Worm (Caenorhabditis elegans): ENCODE data around the gene fbxa-94.

The fbxa-94 gene

DNA sequence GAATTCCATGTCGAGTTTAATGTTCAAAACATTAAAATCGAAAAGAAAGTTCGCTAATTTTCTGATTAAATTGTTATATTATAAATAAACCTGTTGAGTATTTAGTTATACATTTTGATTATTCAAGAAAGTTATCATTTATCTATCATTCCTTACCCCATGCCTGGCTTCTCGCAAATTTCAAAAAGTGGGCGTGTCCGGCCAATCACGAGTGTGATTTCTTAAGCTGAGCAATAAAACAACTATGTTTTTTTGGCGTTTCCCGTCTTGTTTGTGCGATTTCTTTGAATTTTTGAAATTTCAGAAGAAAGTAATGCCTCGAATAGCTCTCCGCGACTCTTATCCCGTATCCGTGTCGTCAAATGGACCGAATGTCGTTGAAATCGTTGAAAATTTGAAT lies at the start of gene fbxa-94:
Gene fbxa-94, plus strand, starts transcription at position 301 of the 400 bp plus-strand sequence.
- TF ChIP-seq W03F9.2 (tag; optimal IDR thresholded peaks at IDR 0.05) = no peak
- TF ChIP-seq dao-5 (tag; optimal IDR thresholded peaks at IDR 0.05) = no peak
- TF ChIP-seq him-1 (tag; optimal IDR thresholded peaks at IDR 0.05) = no peak

DNA sequence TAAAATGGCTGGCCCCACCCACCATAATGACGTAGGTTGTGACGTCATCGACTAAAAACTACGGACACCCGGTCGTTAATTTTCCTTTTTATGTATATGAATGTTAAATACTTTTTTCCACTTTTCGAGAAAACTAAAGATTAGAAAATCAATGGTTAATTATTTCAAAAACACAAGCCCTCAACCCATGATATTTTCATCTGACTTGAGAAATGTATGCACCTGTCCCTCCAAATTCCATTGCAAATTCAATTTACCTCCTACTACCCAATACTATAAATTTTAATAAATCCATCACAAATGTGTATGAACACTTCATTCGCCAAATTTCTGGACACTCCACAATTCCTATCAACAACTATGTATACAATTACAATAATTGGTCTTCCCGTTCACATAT lies 43.6 kb upstream of the fbxa-94 start, which contains the start of gene srh-276:
Gene srh-276, plus strand, starts transcription at position 301 of the 400 bp plus-strand sequence.
- TF ChIP-seq him-1 (tag; optimal IDR thresholded peaks at IDR 0.05) = no peak
- no peak for TF ChIP-seq W03F9.2 (tag; optimal IDR thresholded peaks at IDR 0.05)
- no peak for TF ChIP-seq dao-5 (tag; optimal IDR thresholded peaks at IDR 0.05)

- no peak for TF ChIP-seq W03F9.2 (tag; optimal IDR thresholded peaks at IDR 0.05)
- no peak for TF ChIP-seq dao-5 (tag; optimal IDR thresholded peaks at IDR 0.05)
- no peak for TF ChIP-seq him-1 (tag; optimal IDR thresholded peaks at IDR 0.05)
Measured at ce11 chrV:15533096-15533495, 39.6 kb upstream of the fbxa-94 start, which contains the start of gene F21A3.11. Gene F21A3.11 (minus strand): TSS chrV:15533212.

ce11 chrV:15533864-15534263 lies 38.8 kb upstream of the fbxa-94 start, which contains the start of gene F21A3.2:
Gene F21A3.2 (minus strand): TSS chrV:15533964.
- no peak for TF ChIP-seq him-1 (tag; optimal IDR thresholded peaks at IDR 0.05)
- no peak for TF ChIP-seq dao-5 (tag; optimal IDR thresholded peaks at IDR 0.05)
- TF ChIP-seq W03F9.2 (tag; optimal IDR thresholded peaks at IDR 0.05) = no peak

ce11 chrV:15536320-15536719 lies 36.4 kb upstream of the fbxa-94 start, which contains the start of gene F21A3.4:
Gene F21A3.4 (plus strand): TSS chrV:15536620.
- TF ChIP-seq him-1 (tag; optimal IDR thresholded peaks at IDR 0.05) (no peak), dao-5 (tag; optimal IDR thresholded peaks at IDR 0.05) (no peak), W03F9.2 (tag; optimal IDR thresholded peaks at IDR 0.05) (no peak)

DNA sequence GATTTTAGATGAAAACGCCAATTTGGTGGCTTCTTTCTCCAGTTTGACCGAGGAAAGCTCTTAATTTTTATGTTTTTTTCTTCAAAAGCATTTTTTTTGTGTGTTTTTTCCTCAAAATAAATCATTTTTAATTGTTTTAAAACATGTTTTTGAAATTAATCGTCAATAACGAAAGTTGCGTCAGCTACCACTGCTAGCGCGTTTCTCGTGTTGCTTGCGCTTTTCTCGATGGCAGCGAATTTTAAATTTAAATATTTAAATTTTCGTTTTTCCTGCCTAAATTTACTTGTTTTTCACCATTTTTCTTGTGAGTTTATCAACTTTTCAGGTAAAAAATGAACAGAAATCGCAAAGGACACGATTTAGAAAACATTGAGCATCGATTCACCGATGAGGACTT lies 34.8 kb upstream of the fbxa-94 start, which contains the start of gene prde-1:
Gene prde-1, plus strand, starts transcription at position 322 of the 400 bp plus-strand sequence.
- TF ChIP-seq dao-5 (tag; optimal IDR thresholded peaks at IDR 0.05) (no peak), W03F9.2 (tag; optimal IDR thresholded peaks at IDR 0.05) (no peak), him-1 (tag; optimal IDR thresholded peaks at IDR 0.05) (no peak)

DNA sequence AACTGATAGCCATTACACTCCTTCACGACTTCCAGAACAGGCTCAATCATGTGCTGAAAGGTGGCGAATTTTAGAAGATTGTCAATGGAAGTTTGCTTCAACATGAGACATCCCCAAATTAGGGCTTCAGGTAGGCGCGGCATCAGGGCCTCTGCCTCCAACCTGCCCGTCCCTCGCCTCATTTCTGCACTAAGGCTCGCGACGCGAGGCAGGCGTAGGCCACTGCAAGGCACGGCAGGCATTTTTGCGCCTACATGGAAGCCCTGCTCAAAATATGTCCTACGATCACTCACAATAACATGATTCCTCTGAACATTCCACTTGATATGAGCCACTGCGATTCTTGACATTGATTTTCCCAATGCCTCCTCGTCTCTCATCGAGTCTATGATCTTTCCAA lies 29.5 kb upstream of the fbxa-94 start:
- TF ChIP-seq him-1 (tag; optimal IDR thresholded peaks at IDR 0.05) (no peak), W03F9.2 (tag; optimal IDR thresholded peaks at IDR 0.05) (no peak), dao-5 (tag; optimal IDR thresholded peaks at IDR 0.05) (no peak)

- TF ChIP-seq dao-5 (tag; optimal IDR thresholded peaks at IDR 0.05) = no peak
- TF ChIP-seq him-1 (tag; optimal IDR thresholded peaks at IDR 0.05) = no peak
- TF ChIP-seq W03F9.2 (tag; optimal IDR thresholded peaks at IDR 0.05) = no peak
Measured at ce11 chrV:15544898-15545297, 27.8 kb upstream of the fbxa-94 start, which contains the start of gene glb-14. Gene glb-14 (minus strand): TSS chrV:15544994.

DNA sequence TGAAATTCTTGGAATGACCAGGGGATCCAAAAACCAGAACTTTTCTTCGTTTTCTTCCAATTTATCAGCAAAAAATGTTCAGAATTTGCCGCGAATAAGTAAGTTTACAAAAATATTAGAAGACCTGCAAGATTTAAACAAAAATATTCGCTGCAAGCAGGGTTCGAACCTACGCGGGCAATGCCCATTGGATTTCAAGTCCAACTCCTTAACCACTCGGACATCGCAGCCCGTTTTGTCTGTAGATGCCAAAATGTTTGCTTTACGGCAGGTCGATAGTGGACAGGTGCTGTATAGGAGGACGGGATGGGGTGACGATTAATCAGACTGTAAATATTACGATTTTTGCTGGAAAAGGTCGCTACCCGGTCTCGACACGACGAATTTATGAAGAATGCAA lies 25.0 kb upstream of the fbxa-94 start:
- TF ChIP-seq dao-5 (tag; optimal IDR thresholded peaks at IDR 0.05) = no peak
- no peak for TF ChIP-seq W03F9.2 (tag; optimal IDR thresholded peaks at IDR 0.05)
- no peak for TF ChIP-seq him-1 (tag; optimal IDR thresholded peaks at IDR 0.05)

DNA sequence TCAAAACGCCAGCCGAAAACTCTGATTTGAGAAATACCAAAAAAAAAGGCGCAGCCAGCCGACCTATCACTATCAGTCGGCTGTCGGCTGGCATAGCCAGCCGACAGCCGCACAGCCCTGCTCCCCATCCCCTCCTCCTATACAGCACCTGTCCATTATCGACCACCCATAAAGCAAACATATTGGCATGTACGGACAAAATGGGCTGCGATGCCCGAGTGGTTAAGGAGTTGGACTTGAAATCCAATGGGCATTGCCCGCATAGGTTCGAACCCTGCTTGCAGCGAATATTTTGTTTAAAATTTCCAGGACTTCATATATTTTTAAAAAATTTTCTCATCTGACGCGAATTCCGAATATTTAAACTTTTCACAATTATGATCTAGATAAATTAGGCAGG lies 22.3 kb upstream of the fbxa-94 start:
- TF ChIP-seq dao-5 (tag; optimal IDR thresholded peaks at IDR 0.05) (no peak), W03F9.2 (tag; optimal IDR thresholded peaks at IDR 0.05) (no peak), him-1 (tag; optimal IDR thresholded peaks at IDR 0.05) (no peak)

DNA sequence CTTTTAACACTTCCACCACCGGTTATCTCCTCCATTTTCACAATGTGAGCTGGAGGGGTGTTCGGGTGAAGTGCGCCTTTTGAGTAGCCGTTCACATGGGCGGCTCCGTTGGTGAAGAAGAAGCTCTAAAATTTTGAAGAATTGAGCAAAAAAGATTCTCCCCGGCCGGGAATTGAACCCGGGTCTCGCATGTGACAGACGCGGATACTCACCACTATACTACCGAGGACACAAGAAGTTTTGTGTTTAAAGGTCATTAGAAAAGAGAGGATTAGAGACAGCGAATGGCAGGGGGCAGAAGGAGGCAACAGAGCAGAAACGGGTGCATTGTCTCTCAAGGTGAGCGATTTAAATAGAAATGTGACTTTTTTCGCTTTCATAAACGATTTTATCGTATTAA lies 21.1 kb upstream of the fbxa-94 start:
- TF ChIP-seq W03F9.2 (tag; optimal IDR thresholded peaks at IDR 0.05) (no peak), dao-5 (tag; optimal IDR thresholded peaks at IDR 0.05) (no peak), him-1 (tag; optimal IDR thresholded peaks at IDR 0.05) (peak; percentile 37)

ce11 chrV:15553869-15554268 lies 18.8 kb upstream of the fbxa-94 start:
- TF ChIP-seq W03F9.2 (tag; optimal IDR thresholded peaks at IDR 0.05) = no peak
- no peak for TF ChIP-seq him-1 (tag; optimal IDR thresholded peaks at IDR 0.05)
- no peak for TF ChIP-seq dao-5 (tag; optimal IDR thresholded peaks at IDR 0.05)

DNA sequence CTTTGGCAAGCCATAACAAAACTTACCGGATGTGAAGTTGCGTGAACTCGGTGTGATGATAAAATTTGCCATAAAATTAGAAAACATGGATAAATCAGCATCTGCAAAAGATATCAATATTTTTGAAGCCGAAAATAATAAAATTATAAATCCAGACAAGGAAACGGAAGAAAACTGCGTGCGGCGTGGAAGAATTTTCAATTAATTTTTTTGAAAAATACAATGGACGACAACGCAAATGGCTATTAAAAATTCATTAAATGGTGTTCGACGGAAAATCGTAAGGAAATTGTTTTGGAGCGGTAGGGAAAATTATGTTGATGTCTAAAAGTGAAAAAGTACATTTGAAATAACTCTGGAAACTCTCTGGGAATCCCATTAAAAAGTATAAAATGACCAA lies 13.7 kb upstream of the fbxa-94 start, which contains the start of gene acr-18:
Gene acr-18, minus strand, starts transcription at position 101 of the 400 bp plus-strand sequence.
- TF ChIP-seq him-1 (tag; optimal IDR thresholded peaks at IDR 0.05) (no peak), W03F9.2 (tag; optimal IDR thresholded peaks at IDR 0.05) (no peak), dao-5 (tag; optimal IDR thresholded peaks at IDR 0.05) (no peak)

- TF ChIP-seq dao-5 (tag; optimal IDR thresholded peaks at IDR 0.05) (no peak), him-1 (tag; optimal IDR thresholded peaks at IDR 0.05) (no peak), W03F9.2 (tag; optimal IDR thresholded peaks at IDR 0.05) (no peak)
Measured at ce11 chrV:15559729-15560128, 13.0 kb upstream of the fbxa-94 start.

ce11 chrV:15562541-15562940 lies 10.2 kb upstream of the fbxa-94 start:
- TF ChIP-seq him-1 (tag; optimal IDR thresholded peaks at IDR 0.05) (no peak), W03F9.2 (tag; optimal IDR thresholded peaks at IDR 0.05) (no peak)
